Fruit fly (Drosophila melanogaster): ENCODE results near the gene CG31229.
A peak's percentile ranks its signal among the peaks of the same experiment; 100 is the strongest.

The CG31229 gene

DNA sequence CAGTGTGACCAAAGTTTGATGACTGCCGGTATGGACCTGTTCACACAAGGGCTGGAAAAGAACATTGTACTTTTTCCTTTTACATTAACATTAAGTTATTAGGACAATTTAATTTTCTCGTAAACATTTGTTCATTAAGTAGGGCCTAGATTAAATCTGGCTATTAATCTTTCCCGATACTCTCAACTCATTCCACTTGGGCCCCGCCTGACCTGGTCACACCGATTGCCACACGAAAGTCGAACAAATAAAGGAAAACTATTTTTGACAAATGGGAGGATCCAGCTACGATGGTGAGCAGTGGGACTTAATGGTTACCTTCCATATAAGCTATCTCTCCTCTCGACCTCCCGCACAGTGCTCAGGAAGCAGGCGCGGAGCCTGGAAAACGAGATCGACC, 4.1 kb upstream of the CG31229 start, which contains the start of the genes Cpsf73 and Gos28 (continued):
- TF ChIP-seq wor (GFP tag; IDR thresholded peaks at IDR 0.05) (no peak), gfzf (GFP tag; optimal IDR thresholded peaks at IDR 0.05) (peak; percentile 91), wek (GFP tag; optimal IDR thresholded peaks at IDR 0.05) (no peak), nerfin-2 (GFP tag; IDR thresholded peaks at IDR 0.05; ENCODE audit: partially characterized antibody) (no peak; the same call in 1 of the 2 replicates), CG12659 (GFP tag; optimal IDR thresholded peaks at IDR 0.05) (peak; percentile 61), esg (GFP tag; conservative IDR thresholded peaks at IDR 0.05) (no peak), Meics (GFP tag; optimal IDR thresholded peaks at IDR 0.05) (no peak), CG14050 (GFP tag; IDR thresholded peaks at IDR 0.05) (no peak), ro (GFP tag; IDR thresholded peaks at IDR 0.05) (no peak), ttk (GFP tag; IDR thresholded peaks at IDR 0.05) (no peak), CG7963 (GFP tag; IDR thresholded peaks at IDR 0.05; ENCODE audit: partially characterized antibody) (no peak), ken (GFP tag; IDR thresholded peaks at IDR 0.05) (no peak), CG3847 (GFP tag; IDR thresholded peaks at IDR 0.05) (peak; percentile 62), BEAF-32 (GFP tag; optimal IDR thresholded peaks at IDR 0.05) (peak; percentile 61), inv (GFP tag; IDR thresholded peaks at IDR 0.05; ENCODE audit: partially characterized antibody) (peak; percentile 42; the same call in 1 of the 2 replicates), chn (GFP tag; optimal IDR thresholded peaks at IDR 0.05) (no peak), Fer2 (tag; optimal IDR thresholded peaks at IDR 0.05) (no peak), Dfd (GFP tag; optimal IDR thresholded peaks at IDR 0.05) (no peak)

DNA sequence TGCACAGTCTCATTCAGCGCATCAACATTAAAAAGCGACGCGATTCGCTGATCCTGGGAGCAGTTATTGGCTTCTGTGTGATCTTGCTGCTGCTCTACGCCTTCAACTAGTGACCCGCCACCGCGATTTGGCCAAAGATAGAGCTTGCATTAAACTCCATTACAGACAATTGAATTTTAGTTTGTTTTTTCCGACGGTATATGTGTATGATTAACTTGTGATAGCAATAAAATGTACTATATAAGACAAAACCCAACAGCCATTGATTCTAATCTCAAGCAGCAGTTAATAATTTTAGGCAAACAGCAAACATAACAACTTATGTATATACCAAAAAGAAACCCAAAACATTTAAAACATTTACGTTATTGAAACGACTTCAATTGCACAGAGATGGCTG, 2.6 kb upstream of the CG31229 start, which contains the start of gene CG31231:
CG31231 (plus strand) TSS at position 301 of the 400 bp plus-strand sequence.
- TF ChIP-seq CG10209 (GFP tag; optimal IDR thresholded peaks at IDR 0.05) (no peak), CG12071 (GFP tag; optimal IDR thresholded peaks at IDR 0.05) (no peak), lab (GFP tag; optimal IDR thresholded peaks at IDR 0.05) (no peak), danr (GFP tag; IDR thresholded peaks at IDR 0.05) (no peak), CG1647 (GFP tag; optimal IDR thresholded peaks at IDR 0.05) (no peak), cwo (GFP tag; optimal IDR thresholded peaks at IDR 0.05) (no peak), pzg (GFP tag; optimal IDR thresholded peaks at IDR 0.05) (no peak), CG17912 (GFP tag; optimal IDR thresholded peaks at IDR 0.05) (no peak), CG15601 (tag; optimal IDR thresholded peaks at IDR 0.05) (no peak), CG11456 (GFP tag; IDR thresholded peaks at IDR 0.05) (no peak), wek (GFP tag; optimal IDR thresholded peaks at IDR 0.05) (no peak), CG8478 (optimal IDR thresholded peaks at IDR 0.05) (no peak)

DNA sequence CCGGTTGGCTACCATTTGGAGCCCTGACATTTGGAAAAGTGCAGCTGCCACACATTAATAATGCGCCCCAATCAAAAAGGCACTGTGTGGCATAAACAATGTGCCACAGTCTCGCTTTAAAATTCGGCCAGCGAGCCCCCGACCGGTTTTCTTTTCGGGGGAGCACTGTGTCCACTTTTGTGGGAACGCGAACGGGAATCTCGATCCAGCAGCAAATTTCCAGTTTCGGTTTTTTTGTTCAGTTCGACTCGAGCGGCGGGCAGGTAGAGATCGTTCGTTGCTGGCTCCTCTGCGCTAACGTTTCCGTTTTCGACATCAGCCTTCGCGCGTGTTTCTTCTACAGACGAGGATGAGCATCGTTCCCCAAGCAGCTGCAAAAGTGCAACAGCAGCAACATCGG, 1.5 kb downstream of the CG31229 start, which contains the start of gene CG7702:
CG7702 (plus strand) TSS at position 239 of the 400 bp plus-strand sequence.
- peak; percentile 36; the same call in 1 of the 2 replicates for TF ChIP-seq ato (GFP tag; IDR thresholded peaks at IDR 0.05; ENCODE audit: partially characterized antibody)
- TF ChIP-seq Med (GFP tag): peak; percentile 71
- TF ChIP-seq CG8478 (optimal IDR thresholded peaks at IDR 0.05): no peak
- TF ChIP-seq sqz (GFP tag; optimal IDR thresholded peaks at IDR 0.05): peak; percentile 57
- 0 out of 3 replicates have a peak, but pooled peaks have one; percentile 26 for TF ChIP-seq z (GFP tag; IDR thresholded peaks at IDR 0.05)
- peak; percentile 62 for TF ChIP-seq kni (GFP tag; optimal IDR thresholded peaks at IDR 0.05)
- peak; percentile 38 for TF ChIP-seq grau (tag; optimal IDR thresholded peaks at IDR 0.05)
- TF ChIP-seq Blimp-1 (GFP tag; optimal IDR thresholded peaks at IDR 0.05): peak; percentile 31
- no peak for TF ChIP-seq CG10654 (GFP tag; optimal IDR thresholded peaks at IDR 0.05)
- peak; percentile 56 for TF ChIP-seq CG12769 (tag; optimal IDR thresholded peaks at IDR 0.05)
- TF ChIP-seq dan (GFP tag; IDR thresholded peaks at IDR 0.05): no peak
- TF ChIP-seq chm (GFP tag; IDR thresholded peaks at IDR 0.05): 0 out of 2 replicates have a peak, but pooled peaks have one; percentile 32
- no peak for TF ChIP-seq CG5180 (GFP tag; optimal IDR thresholded peaks at IDR 0.05)
- no peak for TF ChIP-seq CG12299 (tag; optimal IDR thresholded peaks at IDR 0.05)
- peak; percentile 42 for TF ChIP-seq CG8388 (GFP tag; optimal IDR thresholded peaks at IDR 0.05)
- TF ChIP-seq Deaf1 (tag; optimal IDR thresholded peaks at IDR 0.05): peak; percentile 29
- no peak for TF ChIP-seq Hand (GFP tag; optimal IDR thresholded peaks at IDR 0.05)
- peak; percentile 37; the same call in 1 of the 2 replicates for TF ChIP-seq bbx (GFP tag; IDR thresholded peaks at IDR 0.05; ENCODE audit: partially characterized antibody)
- peak; percentile 56; the same call in 1 of the 3 replicates for TF ChIP-seq CG6175 (GFP tag; IDR thresholded peaks at IDR 0.05)
- no peak for TF ChIP-seq CG43689 (GFP tag; IDR thresholded peaks at IDR 0.05)

Measured in whole organism, embryonic.